Worm (Caenorhabditis elegans) whole organism, late embryonic: ENCODE data around the gene Y75B8A.32.

Source experiments
- C08G9.2 ChIP-seq: sonication (generic microtip); optimal IDR thresholded peaks from 2 replicates; lab custom pipeline; 2016; ENCODE audit warnings: mild to moderate bottlenecking, missing genetic modification characterization, moderate library complexity, missing compliant biosample characterization
- K09A11.1 ChIP-seq: sonication (generic microtip); optimal IDR thresholded peaks from 2 replicates; lab custom pipeline; 2017; ENCODE audit warnings: antibody characterized with exemption, mild to moderate bottlenecking, missing genetic modification characterization, missing compliant biosample characterization; ENCODE audit not compliant: insufficient read depth
- ahr-1 ChIP-seq: sonication (generic microtip); optimal IDR thresholded peaks from 2 replicates; lab custom pipeline; 2016; ENCODE audit warnings: missing genetic modification characterization, missing compliant biosample characterization
- ama-1 ChIP-seq: fragments of 150-350 bp; optimal IDR thresholded peaks from 2 replicates; lab custom pipeline; 2014
- ceh-14 ChIP-seq: sonication (generic microtip); optimal IDR thresholded peaks from 2 replicates; lab custom pipeline; 2016; ENCODE audit warnings: missing genotype, missing genetic modification characterization, missing compliant biosample characterization
- ceh-18 ChIP-seq: sonication (generic microtip); optimal IDR thresholded peaks from 2 replicates; lab custom pipeline; 2016; ENCODE audit warnings: missing genetic modification characterization, missing compliant biosample characterization
- ceh-19 ChIP-seq: fragments of 200-800 bp; sonication (Bioruptor generic); optimal IDR thresholded peaks from 2 replicates; lab custom pipeline; 2018; ENCODE audit warnings: mild to moderate bottlenecking, missing genetic modification characterization, missing compliant biosample characterization
- ceh-22 ChIP-seq: sonication (generic microtip); optimal IDR thresholded peaks from 2 replicates; lab custom pipeline; 2017; ENCODE audit warnings: missing biosample characterization, missing genetic modification characterization
- ceh-24 ChIP-seq: sonication (generic microtip); optimal IDR thresholded peaks from 2 replicates; lab custom pipeline; 2016; ENCODE audit warnings: mild to moderate bottlenecking, missing genetic modification characterization, missing compliant biosample characterization
- ceh-30 ChIP-seq: fragments of 150-350 bp; optimal IDR thresholded peaks from 2 replicates; lab custom pipeline; 2014; ENCODE audit warnings: missing biosample characterization, missing genetic modification characterization
- ceh-31 ChIP-seq: sonication (generic microtip); optimal IDR thresholded peaks from 2 replicates; lab custom pipeline; 2016; ENCODE audit warnings: missing genetic modification characterization, missing compliant biosample characterization
- ceh-34 ChIP-seq: sonication (generic microtip); optimal IDR thresholded peaks from 2 replicates; lab custom pipeline; 2016; ENCODE audit warnings: mild to moderate bottlenecking, missing genetic modification characterization, missing compliant biosample characterization
- dmd-4 ChIP-seq: sonication (generic microtip); optimal IDR thresholded peaks from 2 replicates; lab custom pipeline; 2016; ENCODE audit warnings: borderline replicate concordance, missing genetic modification characterization, missing compliant biosample characterization
- elt-2 ChIP-seq: sonication (generic microtip); optimal IDR thresholded peaks from 2 replicates; lab custom pipeline; 2016; ENCODE audit warnings: missing genetic modification reagents, missing genetic modification characterization, missing compliant biosample characterization
- elt-4 ChIP-seq: sonication (generic microtip); optimal IDR thresholded peaks from 2 replicates; lab custom pipeline; 2016; ENCODE audit warnings: missing genetic modification characterization, missing compliant biosample characterization
- ets-4 ChIP-seq: sonication (generic microtip); optimal IDR thresholded peaks from 2 replicates; lab custom pipeline; 2016; ENCODE audit warnings: missing genetic modification characterization, missing compliant biosample characterization
- fax-1 ChIP-seq: sonication (generic microtip); optimal IDR thresholded peaks from 2 replicates; lab custom pipeline; 2016; ENCODE audit warnings: missing genotype, missing genetic modification characterization, missing compliant biosample characterization
- fkh-6 ChIP-seq: sonication (generic microtip); optimal IDR thresholded peaks from 2 replicates; lab custom pipeline; 2016; ENCODE audit warnings: missing genetic modification characterization, missing compliant biosample characterization
- hlh-15 ChIP-seq: sonication (generic microtip); optimal IDR thresholded peaks from 2 replicates; lab custom pipeline; 2016; ENCODE audit warnings: missing genetic modification characterization, missing compliant biosample characterization
- lim-6 ChIP-seq: sonication (generic microtip); optimal IDR thresholded peaks from 2 replicates; lab custom pipeline; 2016; ENCODE audit warnings: missing genetic modification characterization, missing compliant biosample characterization
- lin-11 ChIP-seq: fragments of 200-800 bp; sonication (Bioruptor generic); optimal IDR thresholded peaks from 2 replicates; lab custom pipeline; 2018; ENCODE audit warnings: mild to moderate bottlenecking, missing genetic modification characterization, missing compliant biosample characterization
- mec-3 ChIP-seq: sonication (generic microtip); optimal IDR thresholded peaks from 2 replicates; lab custom pipeline; 2016; ENCODE audit warnings: borderline replicate concordance, missing genetic modification characterization, missing compliant biosample characterization
- nfya-1 ChIP-seq: sonication (generic microtip); optimal IDR thresholded peaks from 2 replicates; lab custom pipeline; 2017; ENCODE audit warnings: missing genetic modification characterization, mild to moderate bottlenecking, missing compliant biosample characterization, antibody characterized with exemption, moderate library complexity
- nhr-11 ChIP-seq: fragments of 150-350 bp; optimal IDR thresholded peaks from 2 replicates; lab custom pipeline; 2014; ENCODE audit warnings: missing biosample characterization, missing genetic modification characterization
- nhr-232 ChIP-seq: sonication (generic microtip); optimal IDR thresholded peaks from 2 replicates; lab custom pipeline; 2016; ENCODE audit warnings: missing genetic modification characterization, missing compliant biosample characterization
- npax-4 ChIP-seq: sonication (generic microtip); optimal IDR thresholded peaks from 2 replicates; lab custom pipeline; 2016; ENCODE audit warnings: missing genetic modification characterization, missing compliant biosample characterization
- pat-9 ChIP-seq: fragments of 200-800 bp; sonication (Bioruptor generic); optimal IDR thresholded peaks from 2 replicates; lab custom pipeline; 2018; ENCODE audit warnings: mild to moderate bottlenecking, missing genetic modification characterization, moderate library complexity, missing compliant biosample characterization
- pha-2 ChIP-seq: sonication (generic microtip); optimal IDR thresholded peaks from 2 replicates; lab custom pipeline; 2017; ENCODE audit warnings: mild to moderate bottlenecking, missing genetic modification characterization, missing compliant biosample characterization
- pqm-1 ChIP-seq: sonication (generic microtip); optimal IDR thresholded peaks from 2 replicates; lab custom pipeline; 2016; ENCODE audit warnings: missing genetic modification characterization, missing compliant biosample characterization
- pros-1 ChIP-seq: fragments of 150-350 bp; optimal IDR thresholded peaks from 2 replicates; lab custom pipeline; 2014; ENCODE audit warnings: missing biosample characterization, missing genetic modification reagents, missing genetic modification characterization
- rnt-1 ChIP-seq: sonication (generic microtip); optimal IDR thresholded peaks from 2 replicates; lab custom pipeline; 2016; ENCODE audit warnings: missing genetic modification characterization, missing compliant biosample characterization
- sdc-2 ChIP-seq: sonication (generic microtip); optimal IDR thresholded peaks from 2 replicates; lab custom pipeline; 2016; ENCODE audit warnings: missing genotype, missing genetic modification characterization, missing compliant biosample characterization
- sox-2 ChIP-seq: fragments of 200-800 bp; sonication (Bioruptor generic); IDR thresholded peaks from 2 replicates; pipeline ENCODE4 v1.3.6; 2022; ENCODE audit warnings: missing genetic modification reagents, missing genetic modification characterization, missing compliant biosample characterization
- syd-9 ChIP-seq: sonication (generic microtip); optimal IDR thresholded peaks from 2 replicates; lab custom pipeline; 2016; ENCODE audit warnings: mild to moderate bottlenecking, missing genetic modification characterization, moderate library complexity, missing compliant biosample characterization
- tbx-2 ChIP-seq: sonication (generic microtip); optimal IDR thresholded peaks from 2 replicates; lab custom pipeline; 2016; ENCODE audit warnings: missing genetic modification characterization, missing compliant biosample characterization
- ttx-3 ChIP-seq: sonication (generic microtip); optimal IDR thresholded peaks from 2 replicates; lab custom pipeline; 2016; ENCODE audit warnings: missing genetic modification reagents, missing genetic modification characterization, missing compliant biosample characterization
- unc-42 ChIP-seq: sonication (generic microtip); optimal IDR thresholded peaks from 2 replicates; lab custom pipeline; 2016; ENCODE audit warnings: missing genotype, missing genetic modification characterization, missing compliant biosample characterization
- unc-55 ChIP-seq: sonication (generic microtip); optimal IDR thresholded peaks from 2 replicates; lab custom pipeline; 2017; ENCODE audit warnings: missing biosample characterization, missing genetic modification reagents, missing genetic modification characterization
- unc-86 ChIP-seq: sonication (generic microtip); optimal IDR thresholded peaks from 2 replicates; lab custom pipeline; 2016; ENCODE audit warnings: missing genetic modification characterization, missing compliant biosample characterization
- ztf-16 ChIP-seq: sonication (generic microtip); optimal IDR thresholded peaks from 2 replicates; lab custom pipeline; 2017; ENCODE audit warnings: missing genetic modification characterization, missing compliant biosample characterization

Y75B8A.32 gene

DNA sequence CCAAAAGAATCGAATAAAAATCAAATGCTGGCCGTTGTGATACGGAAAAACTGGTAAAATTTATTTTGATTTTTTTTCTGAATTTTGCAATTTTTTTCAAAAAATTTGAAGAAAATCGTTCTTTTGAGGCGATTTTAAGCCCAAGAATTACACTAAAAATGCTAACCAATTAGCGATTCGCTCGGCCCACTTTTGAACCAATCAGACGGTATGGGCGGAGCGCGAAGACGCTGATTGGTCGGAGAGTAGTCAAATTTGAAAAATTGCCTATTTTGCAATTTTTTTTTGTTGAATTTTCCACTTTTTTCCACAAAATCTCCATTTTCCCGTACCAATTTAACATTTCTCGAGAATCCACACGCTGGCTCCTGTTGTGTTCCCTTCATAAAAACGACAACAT, 14.9 kb upstream of the Y75B8A.32 start:
- TF ChIP-seq ama-1 (lab: Kevin White, UChicago): no peak
- TF ChIP-seq nfya-1: peak; percentile 81
- no peak for TF ChIP-seq ceh-22 (tag; lab: Kevin White, UChicago)

DNA sequence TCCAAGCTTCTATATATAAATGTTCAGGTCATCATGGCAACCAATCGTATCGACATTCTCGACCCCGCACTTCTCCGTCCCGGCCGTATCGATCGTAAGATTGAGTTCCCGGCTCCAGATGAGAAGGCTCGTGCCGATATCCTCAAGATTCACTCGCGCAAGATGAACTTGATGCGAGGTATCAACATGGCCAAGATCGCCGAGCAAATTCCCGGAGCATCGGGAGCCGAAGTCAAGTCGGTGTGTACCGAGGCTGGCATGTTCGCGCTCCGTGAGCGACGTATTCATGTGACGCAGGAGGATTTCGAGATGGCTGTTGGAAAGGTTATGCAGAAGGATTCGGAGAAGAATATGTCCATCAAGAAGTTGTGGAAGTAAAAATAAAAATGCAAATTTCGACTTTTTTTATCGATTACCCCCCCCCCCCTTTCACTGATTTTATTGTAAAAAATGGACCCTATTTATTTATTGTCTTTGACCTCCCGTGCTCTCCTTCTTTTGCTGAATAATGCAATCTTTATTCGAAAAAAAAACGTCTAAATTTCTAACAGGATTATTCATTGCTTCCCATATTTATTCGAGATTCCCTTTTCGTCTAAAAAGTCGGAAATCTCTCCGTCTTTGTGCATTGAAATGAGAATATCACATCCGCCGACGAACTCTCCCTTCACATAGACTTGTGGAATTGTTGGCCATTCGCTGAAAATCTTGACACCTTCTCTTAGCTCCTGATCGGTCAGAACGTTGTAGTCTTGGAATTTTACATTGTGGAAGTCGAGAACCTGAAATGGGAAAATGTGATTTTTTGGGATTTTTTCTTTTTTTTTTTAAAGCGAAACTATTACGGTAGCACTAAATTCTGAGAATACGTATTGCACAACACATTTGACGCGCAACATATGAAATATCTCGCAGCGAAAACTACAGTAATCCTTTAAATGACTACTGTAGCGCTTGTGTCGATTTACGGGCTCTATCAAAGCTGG, 14.0 kb upstream of the Y75B8A.32 start:
- no peak for TF ChIP-seq ahr-1
- no peak for TF ChIP-seq unc-42 (tag; lab: Kevin White, UChicago)
- no peak for TF ChIP-seq elt-4 (tag; lab: Kevin White, UChicago)
- TF ChIP-seq npax-4 (tag; lab: Kevin White, UChicago): no peak
- no peak for TF ChIP-seq ets-4 (tag; lab: Kevin White, UChicago)
- TF ChIP-seq ceh-34: no peak
- TF ChIP-seq elt-2 (tag; lab: Kevin White, UChicago): no peak

DNA sequence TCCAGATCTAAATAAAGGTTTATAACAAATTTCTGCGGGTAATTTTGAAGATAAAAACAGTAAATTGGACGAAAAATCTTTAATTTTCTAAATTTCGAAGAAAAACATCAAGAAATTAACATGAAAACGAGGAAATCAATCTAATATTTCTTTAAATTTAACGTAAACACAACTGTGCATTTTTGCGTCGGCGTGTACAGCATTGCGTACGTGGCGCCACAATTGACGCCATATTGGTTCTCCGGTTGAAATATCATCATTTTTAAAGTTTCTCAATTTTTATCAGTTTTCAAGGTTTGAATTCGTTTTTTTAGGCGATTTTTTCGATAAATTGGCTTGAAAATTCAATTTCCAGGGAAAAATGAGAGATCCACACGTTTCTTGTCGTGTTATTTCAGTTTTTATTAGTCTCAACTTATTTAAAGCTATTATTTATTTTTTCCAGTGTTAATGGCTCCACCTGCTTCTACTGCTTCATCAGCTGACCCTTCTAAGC, 11.7 kb upstream of the Y75B8A.32 start, which contains the start of gene rpt-6:
TSS of gene rpt-6 (plus strand) at position 446 of the 496 bp plus-strand sequence.
- peak; percentile 30 for TF ChIP-seq K09A11.1
- TF ChIP-seq nfya-1: peak; percentile 36
- no peak for TF ChIP-seq elt-2 (tag; lab: Kevin White, UChicago)
- no peak for TF ChIP-seq pha-2 (tag; lab: Kevin White, UChicago)

DNA sequence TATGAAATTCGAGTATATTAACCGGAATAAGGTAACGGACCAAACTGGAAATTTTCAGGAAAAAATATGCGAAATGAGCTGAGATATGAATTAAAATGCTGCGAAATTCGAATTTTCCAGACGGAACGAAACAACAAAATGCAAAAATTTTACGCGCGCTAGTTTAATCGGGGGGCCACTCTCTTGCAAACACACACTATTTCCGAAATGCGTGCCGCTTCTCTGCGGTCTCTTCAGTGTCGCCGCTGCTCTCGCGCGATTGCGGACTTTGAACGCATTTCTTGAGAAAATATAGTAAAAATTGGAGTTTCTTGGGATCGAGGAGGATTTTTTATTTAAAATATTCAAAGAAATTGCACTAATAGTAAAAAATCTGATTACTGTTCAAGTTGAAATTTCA, 11.1 kb upstream of the Y75B8A.32 start:
- TF ChIP-seq hlh-15 (tag; lab: Kevin White, UChicago) (no peak), ceh-31 (tag; lab: Kevin White, UChicago) (peak; percentile 5), pros-1 (tag; lab: Kevin White, UChicago) (peak; percentile 27), nfya-1 (peak; percentile 22)

DNA sequence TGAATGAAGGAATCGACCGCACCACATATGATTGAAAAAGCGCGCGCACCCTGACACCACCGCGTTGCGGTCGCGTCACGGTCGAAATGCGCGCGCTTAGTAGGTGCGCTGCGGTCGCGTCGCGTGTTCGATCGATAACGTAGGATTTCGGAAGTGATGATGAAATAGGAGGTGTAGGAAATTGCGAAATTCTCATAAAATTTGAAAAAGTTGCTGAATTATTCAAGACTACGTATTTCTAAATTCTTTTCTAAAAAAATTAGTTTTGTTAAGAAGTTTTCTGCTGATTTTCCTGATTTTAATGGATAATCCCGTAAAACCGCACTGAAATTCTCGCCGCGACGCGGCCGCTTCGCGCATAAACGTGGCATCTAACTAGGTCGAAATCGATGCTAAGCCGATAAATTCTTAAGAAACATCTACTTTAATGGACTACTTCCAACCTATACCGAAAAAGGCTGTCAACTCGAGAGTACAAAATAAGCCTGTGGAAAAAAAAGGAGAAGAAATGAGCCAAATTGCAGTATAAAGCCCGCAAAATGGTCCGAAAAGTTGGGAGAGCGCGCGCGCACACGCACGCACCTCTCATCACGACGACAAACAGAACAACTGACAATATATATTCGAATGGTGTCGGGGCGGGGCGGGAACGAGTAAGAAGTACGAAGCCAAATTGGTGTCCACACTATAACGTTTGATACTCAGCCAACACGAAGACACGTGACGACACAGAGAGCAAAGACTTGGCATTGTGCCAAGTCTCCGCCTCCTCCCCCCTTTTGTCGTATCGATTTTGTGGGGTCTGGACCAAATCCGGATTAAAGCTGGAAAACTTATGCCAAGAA, 10.3 kb upstream of the Y75B8A.32 start, which contains the start of gene his-72:
TSS of gene his-72 (minus strand) at position 589 of the 845 bp plus-strand sequence.
- TF ChIP-seq sox-2: no peak
- peak; percentile 9 for TF ChIP-seq dmd-4 (tag; lab: Kevin White, UChicago)
- TF ChIP-seq mec-3 (tag; lab: Kevin White, UChicago): no peak
- TF ChIP-seq ceh-18 (tag; lab: Kevin White, UChicago): no peak
- no peak for TF ChIP-seq nhr-232
- peak; percentile 10 for TF ChIP-seq tbx-2 (tag; lab: Kevin White, UChicago)
- TF ChIP-seq unc-55: peak; percentile 18
- no peak for TF ChIP-seq nhr-11 (tag; lab: Kevin White, UChicago)
- no peak for TF ChIP-seq lin-11
- no peak for TF ChIP-seq fax-1
- no peak for TF ChIP-seq ahr-1
- no peak for TF ChIP-seq lim-6 (tag; lab: Kevin White, UChicago)
- no peak for TF ChIP-seq pqm-1 (tag; lab: Kevin White, UChicago)
- TF ChIP-seq ttx-3: peak; percentile 13
- TF ChIP-seq ceh-30 (tag; lab: Kevin White, UChicago): no peak
- no peak for TF ChIP-seq syd-9
- no peak for TF ChIP-seq elt-2 (tag; lab: Kevin White, UChicago)
- no peak for TF ChIP-seq ztf-16
- no peak for TF ChIP-seq unc-86 (tag; lab: Kevin White, UChicago)
- TF ChIP-seq hlh-15 (tag; lab: Kevin White, UChicago): no peak
- peak; percentile 10 for TF ChIP-seq rnt-1 (tag; lab: Kevin White, UChicago)
- TF ChIP-seq sdc-2: no peak
- TF ChIP-seq ceh-31 (tag; lab: Kevin White, UChicago): peak; percentile 27
- TF ChIP-seq ceh-14 (tag; lab: Kevin White, UChicago): no peak
- no peak for TF ChIP-seq fkh-6 (tag; lab: Kevin White, UChicago)
- TF ChIP-seq ceh-24: peak; percentile 11
- TF ChIP-seq ceh-19: no peak
- TF ChIP-seq pha-2 (tag; lab: Kevin White, UChicago): no peak
- TF ChIP-seq unc-42 (tag; lab: Kevin White, UChicago): no peak
- TF ChIP-seq C08G9.2 (tag; lab: Kevin White, UChicago): no peak
- TF ChIP-seq pat-9 (tag; lab: Kevin White, UChicago): no peak
- TF ChIP-seq ets-4 (tag; lab: Kevin White, UChicago): no peak
